Worm (Caenorhabditis elegans) whole organism, young adult: ENCODE data around the gene ZK822.9.

Experiments used
- B0261.1 ChIP-seq: sonication (generic microtip); optimal IDR thresholded peaks from 2 replicates; lab custom pipeline; 2016; ENCODE audit warnings: mild to moderate bottlenecking, missing genetic modification characterization, moderate library complexity, missing compliant biosample characterization
- B0336.3 ChIP-seq: fragments of 200-800 bp; sonication (Bioruptor generic); IDR thresholded peaks from 2 replicates; pipeline ENCODE4 v1.3.6; 2022; ENCODE audit warnings: missing genetic modification characterization, missing compliant biosample characterization
- C06A6.2 ChIP-seq: fragments of 200-800 bp; sonication (Bioruptor generic); conservative IDR thresholded peaks from 2 replicates; pipeline ENCODE4 v1.3.6; 2022; ENCODE audit warnings: missing genetic modification characterization, missing compliant biosample characterization
- F10E7.11 ChIP-seq: sonication (generic microtip); optimal IDR thresholded peaks from 2 replicates; lab custom pipeline; 2017; ENCODE audit warnings: mild to moderate bottlenecking, missing genetic modification characterization, moderate library complexity, missing compliant biosample characterization
- F33H1.4 ChIP-seq: fragments of 200-800 bp; sonication (Bioruptor generic); IDR thresholded peaks from 2 replicates; pipeline ENCODE4 v1.3.6; 2022; ENCODE audit warnings: missing genetic modification reagents, missing genetic modification characterization, missing compliant biosample characterization
- F37B4.10 ChIP-seq: fragments of 200-800 bp; sonication (Bioruptor generic); IDR thresholded peaks from 2 replicates; pipeline ENCODE4 v1.3.6; 2022; ENCODE audit warnings: missing genetic modification characterization, missing compliant biosample characterization
- K11D2.4 ChIP-seq: fragments of 200-800 bp; sonication (Bioruptor generic); IDR thresholded peaks from 2 replicates; pipeline ENCODE4 v1.3.6; 2022; ENCODE audit warnings: missing genetic modification reagents, missing genetic modification characterization, missing compliant biosample characterization
- T26A5.8 ChIP-seq: sonication (generic microtip); optimal IDR thresholded peaks from 2 replicates; lab custom pipeline; 2016; ENCODE audit warnings: missing genetic modification characterization, missing compliant biosample characterization
- Y56A3A.18 ChIP-seq: fragments of 200-800 bp; sonication (Bioruptor generic); IDR thresholded peaks from 2 replicates; pipeline ENCODE4 v1.3.6; 2022; ENCODE audit warnings: missing genetic modification reagents, missing genetic modification characterization, missing compliant biosample characterization
- aptf-2 ChIP-seq: fragments of 200-800 bp; sonication (Bioruptor generic); conservative IDR thresholded peaks from 2 replicates; pipeline ENCODE4 v1.3.6; 2022; ENCODE audit warnings: missing genetic modification reagents, missing genetic modification characterization, missing compliant biosample characterization
- attf-6 ChIP-seq: fragments of 200-800 bp; sonication (Bioruptor generic); IDR thresholded peaks from 2 replicates; pipeline ENCODE4 v1.3.6; 2022; ENCODE audit warnings: missing genetic modification reagents, missing genetic modification characterization, missing compliant biosample characterization
- bed-2 ChIP-seq: fragments of 200-800 bp; sonication (Bioruptor generic); IDR thresholded peaks from 2 replicates; pipeline ENCODE4 v1.3.6; 2022; ENCODE audit warnings: missing genetic modification reagents, missing genetic modification characterization, missing compliant biosample characterization
- ceh-100 ChIP-seq: fragments of 200-800 bp; sonication (Bioruptor generic); IDR thresholded peaks from 2 replicates; pipeline ENCODE4 v1.3.6; 2022; ENCODE audit warnings: missing genetic modification reagents, missing genetic modification characterization, missing compliant biosample characterization
- ceh-40 ChIP-seq: fragments of 200-800 bp; sonication (Bioruptor generic); IDR thresholded peaks from 2 replicates; pipeline ENCODE4 v1.3.6; 2022; ENCODE audit warnings: missing genetic modification characterization, missing compliant biosample characterization
- ceh-79 ChIP-seq: sonication (generic microtip); optimal IDR thresholded peaks from 2 replicates; lab custom pipeline; 2017; ENCODE audit warnings: mild to moderate bottlenecking, missing genetic modification characterization, missing compliant biosample characterization
- chd-7 ChIP-seq: sonication (generic microtip); optimal IDR thresholded peaks from 2 replicates; lab custom pipeline; 2016; ENCODE audit warnings: mild to moderate bottlenecking, missing genetic modification characterization, moderate library complexity, missing compliant biosample characterization
- egl-44 ChIP-seq: fragments of 200-800 bp; sonication (Bioruptor generic); IDR thresholded peaks from 2 replicates; pipeline ENCODE4 v1.3.6; 2022; ENCODE audit warnings: missing genetic modification reagents, missing genetic modification characterization, missing compliant biosample characterization
- ekl-4 ChIP-seq: fragments of 200-800 bp; sonication (Bioruptor generic); IDR thresholded peaks from 2 replicates; pipeline ENCODE4 v1.3.6; 2022; ENCODE audit warnings: missing genetic modification reagents, missing genetic modification characterization, missing compliant biosample characterization
- ets-4 ChIP-seq: fragments of 200-800 bp; sonication (Bioruptor generic); optimal IDR thresholded peaks from 2 replicates; lab custom pipeline; 2018; ENCODE audit warnings: mild to moderate bottlenecking, missing genetic modification characterization, missing compliant biosample characterization
- gei-17 ChIP-seq: fragments of 200-800 bp; sonication (Bioruptor generic); optimal IDR thresholded peaks from 2 replicates; lab custom pipeline; 2018; ENCODE audit warnings: mild to moderate bottlenecking, missing genetic modification characterization, missing compliant biosample characterization
- him-1 ChIP-seq: sonication (generic microtip); optimal IDR thresholded peaks from 2 replicates; lab custom pipeline; 2016; ENCODE audit warnings: missing genotype, missing genetic modification reagents, missing genetic modification characterization, missing compliant biosample characterization
- let-607 ChIP-seq, 2 experiments: fragments of 200-800 bp in 1 of 2; sonication (Bioruptor generic) in 1 of 2; sonication (generic microtip) in 1 of 2; optimal IDR thresholded peaks; 2 replicates each; lab custom pipeline; 2016 to 2018; ENCODE audit warnings: mild to moderate bottlenecking in 2 of 2, missing compliant biosample characterization in 2 of 2, missing genetic modification characterization in 2 of 2, moderate library complexity in 2 of 2, missing genotype in 1 of 2
- lir-1 ChIP-seq: fragments of 200-800 bp; sonication (Bioruptor generic); conservative IDR thresholded peaks from 2 replicates; pipeline ENCODE4 v1.3.6; 2022; ENCODE audit warnings: missing genetic modification reagents, missing genetic modification characterization, missing compliant biosample characterization
- mcd-1 ChIP-seq: fragments of 200-800 bp; sonication (Bioruptor generic); IDR thresholded peaks from 2 replicates; pipeline ENCODE4 v1.3.6; 2022; ENCODE audit warnings: missing genetic modification reagents, missing genetic modification characterization, missing compliant biosample characterization
- pha-4 ChIP-seq: fragments of 150-350 bp; sonication (generic microtip); optimal IDR thresholded peaks from 2 replicates; lab custom pipeline; 2014; ENCODE audit warnings: missing biosample characterization, missing genetic modification reagents, missing genetic modification characterization
- rec-8 ChIP-seq, 2 experiments: sonication (generic microtip); optimal IDR thresholded peaks; 2 replicates each; lab custom pipeline; 2016; ENCODE audit warnings: mild to moderate bottlenecking in 2 of 2, missing genetic modification characterization in 2 of 2, missing genetic modification reagents in 2 of 2, missing genotype in 2 of 2, missing biosample characterization in 1 of 2, missing compliant biosample characterization in 1 of 2, moderate library complexity in 1 of 2
- rpc-1 ChIP-seq, 2 experiments: fragments of 150-350 bp in 1 of 2; sonication (generic microtip) in 1 of 2; optimal IDR thresholded peaks; 2 replicates each; lab custom pipeline; 2014 to 2018; ENCODE audit warnings: missing biosample characterization in 1 of 2, missing genetic modification characterization in 1 of 2, missing genetic modification reagents in 1 of 2, missing genotype in 1 of 2
- snpc-1.1 ChIP-seq: sonication (generic microtip); optimal IDR thresholded peaks from 2 replicates; lab custom pipeline; 2017; ENCODE audit warnings: missing genetic modification characterization, mild to moderate bottlenecking, missing compliant biosample characterization, antibody characterized with exemption, moderate library complexity, missing genotype, missing genetic modification reagents; ENCODE audit not compliant: insufficient read depth
- snpc-1.3 ChIP-seq: sonication (generic microtip); optimal IDR thresholded peaks from 2 replicates; lab custom pipeline; 2017; ENCODE audit warnings: missing genetic modification characterization, mild to moderate bottlenecking, missing compliant biosample characterization, antibody characterized with exemption, moderate library complexity, missing genotype, missing genetic modification reagents; ENCODE audit not compliant: insufficient read depth
- sptf-2 ChIP-seq: fragments of 200-800 bp; sonication (Bioruptor generic); optimal IDR thresholded peaks from 2 replicates; lab custom pipeline; 2018; ENCODE audit warnings: mild to moderate bottlenecking, missing genetic modification characterization, missing compliant biosample characterization
- unc-130 ChIP-seq: sonication (generic microtip); optimal IDR thresholded peaks from 2 replicates; lab custom pipeline; 2016; ENCODE audit warnings: missing genetic modification reagents, missing genetic modification characterization, missing compliant biosample characterization
- zim-3 ChIP-seq: sonication (generic microtip); optimal IDR thresholded peaks from 2 replicates; lab custom pipeline; 2017; ENCODE audit warnings: mild to moderate bottlenecking, missing genetic modification characterization, moderate library complexity, missing compliant biosample characterization
- ztf-18 ChIP-seq: sonication (generic microtip); optimal IDR thresholded peaks from 2 replicates; lab custom pipeline; 2016; ENCODE audit warnings: missing genotype, mild to moderate bottlenecking, missing genetic modification characterization, missing compliant biosample characterization
- ztf-25 ChIP-seq: fragments of 200-800 bp; sonication (Bioruptor generic); IDR thresholded peaks from 2 replicates; pipeline ENCODE4 v1.3.6; 2022; ENCODE audit warnings: missing genetic modification reagents, missing genetic modification characterization, missing compliant biosample characterization
- ztf-6 ChIP-seq: fragments of 200-800 bp; sonication (Bioruptor generic); IDR thresholded peaks from 2 replicates; pipeline ENCODE4 v1.3.6; 2022; ENCODE audit warnings: missing genetic modification reagents, missing genetic modification characterization, missing compliant biosample characterization

ZK822.9 gene

DNA sequence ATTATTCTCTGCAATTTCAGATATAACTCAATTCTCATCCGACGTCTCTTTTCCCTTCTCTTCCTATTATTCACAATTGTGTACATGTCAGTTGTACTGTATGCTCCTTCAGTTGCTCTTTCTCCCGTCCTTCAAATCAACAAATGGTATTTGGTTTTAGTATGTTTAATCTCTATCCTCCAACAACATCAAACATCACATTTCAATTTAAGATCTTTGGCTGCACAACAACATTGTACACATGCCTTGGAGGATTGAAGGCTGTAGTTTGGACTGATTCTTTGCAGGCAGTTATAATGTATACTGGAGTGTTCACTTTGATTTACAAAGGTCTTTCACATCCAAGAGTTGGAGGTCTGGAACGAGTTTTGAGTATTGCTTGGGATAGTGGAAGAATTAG, 22.8 kb downstream of the ZK822.9 start:
- 0 out of 2 replicates have a peak, but pooled peaks have one; percentile 43 for TF ChIP-seq K11D2.4
- TF ChIP-seq ekl-4 (GFP tag; lab: Robert Waterston, UW): no peak; the same call in 1 of the 2 replicates

DNA sequence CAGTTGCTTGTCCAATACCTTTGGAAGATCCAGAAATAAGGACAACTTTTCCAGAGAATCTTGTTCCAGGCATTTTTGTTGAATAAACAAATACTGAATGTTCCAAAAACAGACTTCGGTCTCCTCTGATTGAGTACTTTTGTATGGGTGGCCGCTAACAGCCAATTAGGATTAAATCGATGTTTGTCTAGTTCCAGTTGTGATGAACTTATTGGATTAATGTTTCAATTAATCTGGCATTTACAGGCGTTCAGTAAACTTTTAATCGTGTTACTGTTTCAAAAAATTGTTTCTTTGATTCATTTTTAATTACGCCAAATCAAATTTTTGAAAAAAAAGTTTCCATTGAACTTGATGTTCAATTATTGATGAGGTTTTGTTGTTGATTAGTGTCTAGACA, 26.6 kb downstream of the ZK822.9 start, which contains the start of gene ZK829.1:
Gene ZK829.1, minus strand, starts transcription at position 101 of the 400 bp plus-strand sequence.
- no peak for TF ChIP-seq bed-2 (GFP tag; lab: Robert Waterston, UW)
- TF ChIP-seq Y56A3A.18 (GFP tag; lab: Robert Waterston, UW): no peak
- TF ChIP-seq ztf-6: no peak
- TF ChIP-seq K11D2.4: no peak

DNA sequence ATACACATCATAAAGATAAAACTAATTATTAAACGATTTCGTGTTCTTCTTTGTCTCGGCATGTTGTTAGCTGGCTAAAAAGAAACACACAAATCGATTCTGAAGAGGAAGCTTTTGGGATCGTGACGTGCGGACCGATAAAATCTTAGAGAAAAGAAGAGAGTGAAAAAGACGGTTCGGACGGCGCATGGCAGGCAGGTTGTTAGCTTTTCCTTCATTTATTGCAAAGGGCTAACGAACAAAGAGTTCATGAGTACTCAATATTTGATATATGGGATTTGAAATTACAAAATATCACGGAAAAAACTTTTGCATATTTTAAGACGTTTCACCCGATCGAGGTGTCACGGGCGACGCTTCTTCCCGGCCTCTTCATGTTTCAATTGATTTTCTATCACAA, 29.9 kb downstream of the ZK822.9 start, which contains the start of gene ZK829.3:
Gene ZK829.3, minus strand, starts transcription at position 101 of the 400 bp plus-strand sequence.
- no peak for TF ChIP-seq snpc-1.1 (tag; lab: Kevin White, UChicago)
- no peak for TF ChIP-seq zim-3 (tag; lab: Kevin White, UChicago)
- no peak for TF ChIP-seq B0261.1 (tag; lab: Kevin White, UChicago)
- no peak for TF ChIP-seq pha-4 (tag; lab: Kevin White, UChicago)
- no peak for TF ChIP-seq rec-8 (tag; optimal IDR thresholded peaks at IDR 0.05; lab: Kevin White, UChicago)
- TF ChIP-seq ztf-25 (GFP tag; lab: Robert Waterston, UW): no peak
- no peak for TF ChIP-seq sptf-2 (GFP tag; lab: Kevin White, UChicago)
- TF ChIP-seq snpc-1.3 (tag; lab: Kevin White, UChicago): no peak
- no peak for TF ChIP-seq B0336.3
- no peak for TF ChIP-seq F10E7.11
- no peak for TF ChIP-seq ceh-79 (tag; lab: Kevin White, UChicago)
- no peak for TF ChIP-seq unc-130
- no peak for TF ChIP-seq lir-1 (GFP tag; lab: Robert Waterston, UW)
- no peak for TF ChIP-seq let-607 (tag; optimal IDR thresholded peaks at IDR 0.05; lab: Kevin White, UChicago)
- TF ChIP-seq C06A6.2: no peak
- TF ChIP-seq F33H1.4: no peak

DNA sequence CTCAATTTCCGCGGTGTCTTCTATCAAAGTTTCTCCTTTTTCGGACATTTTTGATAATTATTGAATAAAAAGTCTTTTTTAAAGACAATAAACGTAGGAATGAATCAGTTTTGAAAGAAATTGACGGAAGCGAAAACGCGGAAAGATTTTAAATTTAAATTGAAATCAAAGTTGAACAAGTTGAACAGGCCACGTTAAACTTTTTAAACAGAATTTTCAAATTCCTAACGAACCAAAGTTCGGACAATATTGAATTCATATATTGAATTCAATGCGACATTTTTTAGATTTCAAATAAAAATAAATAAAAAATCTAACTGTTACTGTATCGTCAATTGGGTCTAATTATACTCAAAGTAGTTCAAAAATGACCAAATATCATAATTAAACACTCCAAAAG, 34.0 kb downstream of the ZK822.9 start, which contains the start of gene hdl-1:
Gene hdl-1, minus strand, starts transcription at position 101 of the 400 bp plus-strand sequence.
- TF ChIP-seq mcd-1 (GFP tag; lab: Robert Waterston, UW) (no peak), him-1 (tag; lab: Kevin White, UChicago) (no peak), ceh-100 (GFP tag; lab: Robert Waterston, UW) (no peak), T26A5.8 (no peak), gei-17 (no peak), rpc-1 (optimal IDR thresholded peaks at IDR 0.05; lab: Kevin White, UChicago) (no peak), rpc-1 (tag; optimal IDR thresholded peaks at IDR 0.05; lab: Kevin White, UChicago) (no peak), aptf-2 (GFP tag; lab: Robert Waterston, UW) (no peak), attf-6 (GFP tag; lab: Robert Waterston, UW) (no peak), ceh-40 (GFP tag; lab: Robert Waterston, UW) (no peak), chd-7 (tag; lab: Kevin White, UChicago) (no peak), F37B4.10 (GFP tag; lab: Robert Waterston, UW) (no peak), B0261.1 (tag; lab: Kevin White, UChicago) (no peak), ets-4 (no peak), egl-44 (no peak), C06A6.2 (no peak), ztf-18 (tag; lab: Kevin White, UChicago) (no peak)
